Worm (Caenorhabditis elegans): Measurements from ENCODE around the gene Y113G7A.14.

DNA sequence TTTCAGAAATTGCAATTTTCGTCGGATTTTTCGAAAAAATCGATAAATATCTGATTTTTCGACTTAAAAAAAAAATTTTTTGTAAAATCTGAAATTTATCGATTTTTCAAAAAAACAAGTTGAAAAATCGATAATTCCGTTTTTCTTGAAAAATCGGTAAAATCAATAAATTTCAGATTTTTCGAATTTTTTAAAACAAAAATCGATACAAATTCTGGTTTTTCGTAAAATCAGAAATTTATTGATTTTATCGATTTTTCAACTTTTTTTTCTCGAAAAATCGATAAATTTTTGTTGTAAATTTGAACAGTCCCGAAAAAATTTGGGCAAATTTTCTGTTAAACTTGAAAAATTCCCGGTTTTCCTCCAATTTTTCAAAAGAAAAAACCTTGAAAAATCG is 33.8 kb downstream of the Y113G7A.14 start:
- no peak for TF ChIP-seq lin-15B (tag; optimal IDR thresholded peaks at IDR 0.05)
- no peak for TF ChIP-seq nhr-102 (tag; optimal IDR thresholded peaks at IDR 0.05)
- TF ChIP-seq lin-39 (tag; optimal IDR thresholded peaks at IDR 0.05), result no peak
- no peak for TF ChIP-seq ZK546.5 (tag; optimal IDR thresholded peaks at IDR 0.05)
- no peak for TF ChIP-seq nhr-237 (tag; optimal IDR thresholded peaks at IDR 0.05)
- no peak for TF ChIP-seq zip-11 (GFP tag; IDR thresholded peaks at IDR 0.05)
- TF ChIP-seq madf-9 (GFP tag; conservative IDR thresholded peaks at IDR 0.05), result no peak
- no peak for TF ChIP-seq nhr-11 (tag; optimal IDR thresholded peaks at IDR 0.05)

Measured in whole organism, L4 larva.